Fruit fly (Drosophila melanogaster) whole organism, embryonic: Measurements from ENCODE around the gene Sil1.
A peak's percentile ranks its signal among the peaks of the same experiment; 100 is the strongest.

Experiments
- B-H1 ChIP-seq: fragments of 200-800 bp; sonication (Bioruptor generic); IDR thresholded peaks from 3 replicates; pipeline ENCODE4 v1.3.6; 2022; ENCODE audit warnings: missing biosample characterization, missing genetic modification characterization
- CG10959 ChIP-seq: fragments of 200-800 bp; sonication (Bioruptor generic); IDR thresholded peaks from 2 replicates; pipeline ENCODE4 v1.3.6; 2022; ENCODE audit warnings: missing biosample characterization, missing genetic modification characterization
- CG13123 ChIP-seq: fragments of 200-800 bp; sonication (Bioruptor generic); optimal IDR thresholded peaks from 2 replicates; lab custom pipeline; 2016; ENCODE audit warnings: missing biosample characterization, missing genetic modification characterization
- CG13894 ChIP-seq: fragments of 200-800 bp; sonication (Bioruptor generic); optimal IDR thresholded peaks from 3 replicates; lab custom pipeline; 2018; ENCODE audit warnings: missing biosample characterization, mild to moderate bottlenecking, missing genetic modification characterization, moderate library complexity
- CG1602 ChIP-seq: fragments of 200-800 bp; sonication (Bioruptor generic); optimal IDR thresholded peaks from 3 replicates; lab custom pipeline; 2016; ENCODE audit warnings: missing biosample characterization, missing genetic modification characterization
- CG1647 ChIP-seq: fragments of 200-800 bp; sonication (Bioruptor generic); optimal IDR thresholded peaks from 3 replicates; lab custom pipeline; 2016; ENCODE audit warnings: missing biosample characterization, missing genetic modification characterization
- CG16779 ChIP-seq: fragments of 200-800 bp; sonication (Bioruptor generic); IDR thresholded peaks from 2 replicates; pipeline ENCODE4 v1.3.6; 2022; ENCODE audit warnings: missing biosample characterization, missing genetic modification characterization
- CG16815 ChIP-seq: fragments of 200-800 bp; sonication (Bioruptor generic); optimal IDR thresholded peaks from 3 replicates; lab custom pipeline; 2017; ENCODE audit warnings: missing biosample characterization, mild to moderate bottlenecking, missing genetic modification characterization
- CG17359 ChIP-seq: fragments of 200-800 bp; sonication (Bioruptor generic); optimal IDR thresholded peaks from 3 replicates; lab custom pipeline; 2018; ENCODE audit warnings: missing biosample characterization, mild to moderate bottlenecking, missing genetic modification characterization, moderate library complexity
- CG17802 ChIP-seq: fragments of 200-800 bp; sonication (Bioruptor generic); optimal IDR thresholded peaks from 2 replicates; lab custom pipeline; 2018; ENCODE audit warnings: missing biosample characterization, mild to moderate bottlenecking, missing genetic modification characterization, moderate library complexity
- CG18262 ChIP-seq: fragments of 200-800 bp; optimal IDR thresholded peaks from 3 replicates; lab custom pipeline; 2019; ENCODE audit warnings: missing biosample characterization, mild to moderate bottlenecking, missing genetic modification characterization, moderate library complexity
- CG31224 ChIP-seq: fragments of 200-800 bp; sonication (Bioruptor generic); IDR thresholded peaks from 2 replicates; pipeline ENCODE4 v1.3.6; 2022; ENCODE audit warnings: missing biosample characterization, missing genetic modification characterization
- CG3726 ChIP-seq: fragments of 200-800 bp; sonication (Bioruptor generic); IDR thresholded peaks from 3 replicates; pipeline ENCODE4, ENCODE4 v1.3.6; 2022; ENCODE audit warnings: missing biosample characterization, missing genetic modification characterization
- CG3995 ChIP-seq: fragments of 200-800 bp; sonication (Bioruptor generic); optimal IDR thresholded peaks from 3 replicates; lab custom pipeline; 2016; ENCODE audit warnings: missing biosample characterization, missing genetic modification characterization
- CG43689 ChIP-seq: fragments of 200-800 bp; sonication (Bioruptor generic); IDR thresholded peaks from 2 replicates; pipeline ENCODE4 v1.3.6; 2022; ENCODE audit warnings: missing biosample characterization, missing genetic modification characterization
- CG4854 ChIP-seq: fragments of 200-800 bp; sonication (Bioruptor generic); optimal IDR thresholded peaks from 2 replicates; lab custom pipeline; 2016; ENCODE audit warnings: missing biosample characterization, missing genetic modification characterization, inconsistent platforms
- CG5953 ChIP-seq: fragments of 200-800 bp; sonication (Bioruptor generic); IDR thresholded peaks from 2 replicates; pipeline ENCODE4 v1.3.6; 2022; ENCODE audit warnings: missing biosample characterization, missing genetic modification characterization
- CG6654 ChIP-seq: fragments of 200-800 bp; sonication (Bioruptor generic); optimal IDR thresholded peaks from 2 replicates; lab custom pipeline; 2017; ENCODE audit warnings: missing biosample characterization, mild to moderate bottlenecking, missing genetic modification characterization
- CG9609 ChIP-seq: fragments of 200-800 bp; sonication (Bioruptor generic); optimal IDR thresholded peaks from 3 replicates; lab custom pipeline; 2016; ENCODE audit warnings: missing biosample characterization, missing genetic modification characterization
- CG9817 ChIP-seq: fragments of 200-800 bp; sonication (Bioruptor generic); optimal IDR thresholded peaks from 2 replicates; lab custom pipeline; 2018; ENCODE audit warnings: missing biosample characterization, mild to moderate bottlenecking, missing genetic modification characterization, moderate library complexity
- CkIIα-i1 ChIP-seq: fragments of 200-800 bp; sonication (Bioruptor generic); IDR thresholded peaks from 2 replicates; pipeline ENCODE4 v1.3.6; 2022; ENCODE audit warnings: missing biosample characterization, missing genetic modification characterization
- Hr3 ChIP-seq: fragments of 200-800 bp; sonication (Bioruptor generic); optimal IDR thresholded peaks from 3 replicates; lab custom pipeline; 2016; ENCODE audit warnings: missing biosample characterization, missing genetic modification characterization
- Meics ChIP-seq: fragments of 200-800 bp; sonication (Bioruptor generic); optimal IDR thresholded peaks from 2 replicates; lab custom pipeline; 2017; ENCODE audit warnings: missing biosample characterization, mild to moderate bottlenecking, missing genetic modification characterization
- NFAT ChIP-seq: fragments of 200-800 bp; sonication (Bioruptor generic); IDR thresholded peaks from 2 replicates; pipeline ENCODE4 v1.3.6; 2022; ENCODE audit warnings: missing biosample characterization, missing genetic modification characterization
- Sox102F ChIP-seq: fragments of 200-800 bp; sonication (Bioruptor generic); optimal IDR thresholded peaks from 2 replicates; lab custom pipeline; 2018; ENCODE audit warnings: missing biosample characterization, mild to moderate bottlenecking, missing genetic modification characterization, moderate library complexity
- al ChIP-seq: fragments of 200-800 bp; sonication (Bioruptor generic); IDR thresholded peaks from 2 replicates; pipeline ENCODE4 v1.3.6; 2022; ENCODE audit warnings: missing biosample characterization, missing genetic modification characterization
- ase ChIP-seq: fragments of 200-800 bp; sonication (Bioruptor generic); IDR thresholded peaks from 3 replicates; pipeline ENCODE4 v1.3.6; 2022; ENCODE audit warnings: missing biosample characterization, missing genetic modification characterization
- br ChIP-seq: fragments of >200 bp; optimal IDR thresholded peaks from 2 replicates; lab custom pipeline; 2017
- btn ChIP-seq: fragments of 200-800 bp; sonication (Bioruptor generic); optimal IDR thresholded peaks from 2 replicates; lab custom pipeline; 2016; ENCODE audit warnings: missing biosample characterization, missing genetic modification characterization
- cad ChIP-seq: fragments of >200 bp; optimal IDR thresholded peaks from 2 replicates; lab custom pipeline; 2017; ENCODE audit warnings: missing biosample characterization, missing genetic modification characterization
- corto ChIP-seq: fragments of 200-800 bp; sonication (Bioruptor generic); optimal IDR thresholded peaks from 2 replicates; lab custom pipeline; 2016; ENCODE audit warnings: missing biosample characterization, mild to moderate bottlenecking, missing genetic modification characterization, moderate library complexity
- crol ChIP-seq: fragments of 200-800 bp; sonication (Bioruptor generic); IDR thresholded peaks from 2 replicates; pipeline ENCODE4 v1.3.6; 2022; ENCODE audit warnings: missing biosample characterization, missing genetic modification characterization
- dmrt11E ChIP-seq: fragments of 200-800 bp; sonication (Bioruptor generic); optimal IDR thresholded peaks from 3 replicates; lab custom pipeline; 2018; ENCODE audit warnings: missing biosample characterization, mild to moderate bottlenecking, missing genetic modification characterization, moderate library complexity
- dysf ChIP-seq: fragments of 200-800 bp; sonication (Bioruptor generic); IDR thresholded peaks from 3 replicates; pipeline ENCODE4 v1.3.6; 2022; ENCODE audit warnings: missing biosample characterization, missing genetic modification characterization
- fd3F ChIP-seq: fragments of 200-800 bp; sonication (Bioruptor generic); optimal IDR thresholded peaks from 2 replicates; lab custom pipeline; 2018; ENCODE audit warnings: missing biosample characterization, mild to moderate bottlenecking, missing genetic modification characterization, moderate library complexity
- fd96Cb ChIP-seq: fragments of 200-800 bp; sonication (Bioruptor generic); optimal IDR thresholded peaks from 2 replicates; lab custom pipeline; 2018; ENCODE audit warnings: missing biosample characterization, mild to moderate bottlenecking, missing genetic modification characterization, moderate library complexity
- fru ChIP-seq: fragments of >200 bp; optimal IDR thresholded peaks from 2 replicates; lab custom pipeline; 2017
- insv ChIP-seq, 2 experiments: fragments of 200-800 bp; sonication (Bioruptor generic); optimal IDR thresholded peaks; 3 replicates each; lab custom pipeline; 2016 to 2018; ENCODE audit warnings: missing biosample characterization in 2 of 2, missing genetic modification characterization in 2 of 2
- jigr1 ChIP-seq: fragments of 200-800 bp; sonication (Bioruptor generic); IDR thresholded peaks from 3 replicates; pipeline ENCODE4 v1.3.6; 2022; ENCODE audit warnings: missing biosample characterization, missing genetic modification characterization
- kay ChIP-seq: fragments of 200-800 bp; sonication (Bioruptor generic); optimal IDR thresholded peaks from 2 replicates; lab custom pipeline; 2016; ENCODE audit warnings: missing biosample characterization, missing genetic modification characterization
- lilli ChIP-seq: fragments of 200-800 bp; sonication (Bioruptor generic); optimal IDR thresholded peaks from 3 replicates; lab custom pipeline; 2016; ENCODE audit warnings: missing biosample characterization, missing genetic modification characterization
- nmo ChIP-seq: fragments of 200-800 bp; sonication (Bioruptor generic); optimal IDR thresholded peaks from 2 replicates; lab custom pipeline; 2018; ENCODE audit warnings: missing biosample characterization, mild to moderate bottlenecking, missing genetic modification characterization, moderate library complexity
- org-1 ChIP-seq: fragments of 200-800 bp; sonication (Bioruptor generic); optimal IDR thresholded peaks from 2 replicates; lab custom pipeline; 2017; ENCODE audit warnings: missing biosample characterization, missing genetic modification characterization
- otp ChIP-seq: fragments of 200-800 bp; sonication (Bioruptor generic); IDR thresholded peaks from 3 replicates; pipeline ENCODE4, ENCODE4 v1.3.6; 2022; ENCODE audit warnings: missing biosample characterization, missing genetic modification characterization
- pros ChIP-seq: fragments of 200-800 bp; sonication (Bioruptor generic); optimal IDR thresholded peaks from 3 replicates; lab custom pipeline; 2019; ENCODE audit warnings: missing biosample characterization, mild to moderate bottlenecking, missing genetic modification characterization, moderate library complexity
- repo ChIP-seq: fragments of 200-800 bp; sonication (Bioruptor generic); optimal IDR thresholded peaks from 2 replicates; lab custom pipeline; 2016; ENCODE audit warnings: missing biosample characterization, missing genetic modification characterization
- schlank ChIP-seq: fragments of 200-800 bp; sonication (Bioruptor generic); optimal IDR thresholded peaks from 2 replicates; lab custom pipeline; 2018; ENCODE audit warnings: missing biosample characterization, mild to moderate bottlenecking, missing genetic modification characterization
- sisA ChIP-seq: fragments of 200-800 bp; sonication (Bioruptor generic); IDR thresholded peaks from 2 replicates; pipeline ENCODE4 v1.3.6; 2022; ENCODE audit warnings: missing biosample characterization, missing genetic modification characterization
- ssp ChIP-seq: fragments of 200-800 bp; sonication (Bioruptor generic); IDR thresholded peaks from 2 replicates; pipeline ENCODE4 v1.3.6; 2022; ENCODE audit warnings: missing biosample characterization, missing genetic modification characterization
- tgo ChIP-seq: fragments of 200-800 bp; sonication (Bioruptor generic); IDR thresholded peaks from 3 replicates; pipeline ENCODE4 v1.3.6; 2022; ENCODE audit warnings: missing biosample characterization, missing genetic modification characterization
- tx ChIP-seq: fragments of 200-800 bp; sonication (Bioruptor generic); optimal IDR thresholded peaks from 2 replicates; lab custom pipeline; 2016; ENCODE audit warnings: missing biosample characterization, missing genetic modification characterization
- wdn ChIP-seq: fragments of 200-800 bp; sonication (Bioruptor generic); IDR thresholded peaks from 2 replicates; pipeline ENCODE4 v1.3.6; 2022; ENCODE audit warnings: missing biosample characterization, missing genetic modification characterization

Sil1 gene

DNA sequence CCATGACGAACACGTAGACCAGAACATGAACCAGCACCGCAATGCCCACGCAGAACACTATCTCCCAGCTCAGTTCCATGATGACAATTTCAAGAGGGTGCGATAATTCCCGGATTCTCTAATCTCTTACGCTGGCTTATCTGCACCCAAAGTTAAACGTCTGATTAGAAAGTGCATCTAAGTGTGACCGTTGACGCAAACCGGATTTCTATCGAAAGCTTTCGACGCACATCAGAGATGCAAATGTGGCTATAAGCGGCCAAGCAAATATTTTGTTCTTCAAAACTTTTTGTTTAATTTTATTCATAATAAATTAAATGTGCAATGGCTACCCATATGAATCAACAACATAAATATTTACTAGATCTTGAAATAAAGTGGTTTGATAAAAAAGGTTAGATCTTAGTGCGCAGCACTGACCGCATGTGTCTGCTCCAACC lies 27.0 kb upstream of the Sil1 start, which contains the start of the genes Kdsr and CG11858 (continued):
- TF ChIP-seq CG43689 (GFP tag; lab: Robert Waterston, UW): 0 out of 2 replicates have a peak, but pooled peaks have one; percentile 15
- TF ChIP-seq lilli (GFP tag; lab: Kevin White, UChicago): peak; percentile 83
- TF ChIP-seq B-H1 (GFP tag; lab: Robert Waterston, UW): peak; percentile 43; the same call in 2 of the 3 replicates
- TF ChIP-seq CG1602 (GFP tag; lab: Kevin White, UChicago): peak; percentile 12
- peak; percentile 42; the same call in 1 of the 2 replicates for TF ChIP-seq CG31224 (GFP tag; lab: Robert Waterston, UW)
- no peak for TF ChIP-seq jigr1 (GFP tag; lab: Robert Waterston, UW)
- TF ChIP-seq Hr3 (GFP tag; lab: Kevin White, UChicago): peak; percentile 63
- no peak for TF ChIP-seq repo (GFP tag; lab: Kevin White, UChicago)
- TF ChIP-seq CG17359 (tag; lab: Kevin White, UChicago): no peak
- peak; percentile 77 for TF ChIP-seq tgo
- TF ChIP-seq CG3726 (GFP tag; lab: Robert Waterston, UW): no peak
- TF ChIP-seq corto (GFP tag; lab: Kevin White, UChicago): no peak
- no peak for TF ChIP-seq fru (lab: Kevin White, UChicago)
- no peak for TF ChIP-seq schlank
- TF ChIP-seq CG4854 (GFP tag; lab: Kevin White, UChicago): peak; percentile 55
- peak; percentile 45 for TF ChIP-seq fd96Cb (tag; lab: Kevin White, UChicago)
- TF ChIP-seq CG13894 (tag; lab: Kevin White, UChicago): peak; percentile 57
- TF ChIP-seq CG3995 (GFP tag; lab: Kevin White, UChicago): peak; percentile 4
- peak; percentile 75 for TF ChIP-seq nmo (GFP tag; lab: Kevin White, UChicago)
- peak; percentile 52 for TF ChIP-seq dmrt11E (tag; lab: Kevin White, UChicago)
- TF ChIP-seq kay (GFP tag; lab: Kevin White, UChicago): peak; percentile 35
- peak; percentile 35; the same call in 1 of the 2 replicates for TF ChIP-seq CG5953 (GFP tag; lab: Robert Waterston, UW)
- peak; percentile 45; the same call in 1 of the 3 replicates for TF ChIP-seq ase (GFP tag; lab: Robert Waterston, UW)
- TF ChIP-seq sisA: peak; percentile 68
- no peak for TF ChIP-seq pros (GFP tag; lab: Kevin White, UChicago)
- TF ChIP-seq br: no peak
- TF ChIP-seq insv (GFP tag; optimal IDR thresholded peaks at IDR 0.05; lab: Kevin White, UChicago): peak in 1 of 2 experiments; percentile 81
- TF ChIP-seq CG17802 (tag; lab: Kevin White, UChicago): peak; percentile 45
- TF ChIP-seq CG13123: peak; percentile 6
- no peak for TF ChIP-seq CG16779
- TF ChIP-seq CkIIα-i1: no peak
- peak; percentile 61 for TF ChIP-seq Meics
- peak; percentile 26 for TF ChIP-seq CG9609 (GFP tag; lab: Kevin White, UChicago)
- peak; percentile 65 for TF ChIP-seq CG9817 (tag; lab: Kevin White, UChicago)
- peak; percentile 26 for TF ChIP-seq tx (GFP tag; lab: Kevin White, UChicago)
- TF ChIP-seq Sox102F (GFP tag; lab: Kevin White, UChicago): peak; percentile 72
- TF ChIP-seq CG6654 (GFP tag; lab: Kevin White, UChicago): no peak
- TF ChIP-seq dysf (GFP tag; lab: Robert Waterston, UW): peak; percentile 70
- peak; percentile 61 for TF ChIP-seq al (GFP tag; lab: Robert Waterston, UW)
- TF ChIP-seq fd3F: peak; percentile 47
- no peak for TF ChIP-seq org-1 (GFP tag; lab: Kevin White, UChicago)
- TF ChIP-seq CG1647 (GFP tag; lab: Kevin White, UChicago): peak; percentile 19
- TF ChIP-seq cad: no peak
- no peak for TF ChIP-seq btn (GFP tag; lab: Kevin White, UChicago)
- 0 out of 2 replicates have a peak, but pooled peaks have one; percentile 34 for TF ChIP-seq CG10959 (GFP tag; lab: Robert Waterston, UW)
- TF ChIP-seq wdn: 0 out of 2 replicates have a peak, but pooled peaks have one; percentile 48
- TF ChIP-seq crol: no peak
- peak; percentile 72 for TF ChIP-seq ssp
- 0 out of 3 replicates have a peak, but pooled peaks have one; percentile 43 for TF ChIP-seq otp (GFP tag; lab: Robert Waterston, UW)
- peak; percentile 39; the same call in 1 of the 2 replicates for TF ChIP-seq NFAT (GFP tag; lab: Robert Waterston, UW)
- TF ChIP-seq CG18262 (tag; lab: Kevin White, UChicago): peak; percentile 62
- peak; percentile 13 for TF ChIP-seq CG16815 (GFP tag; lab: Kevin White, UChicago)
